Worm (Caenorhabditis elegans) whole organism, midembryonic: Measurements from ENCODE around the gene F40A3.2.
A peak's percentile ranks its signal among the peaks of the same experiment; 100 is the strongest.

Experiments
- T22C8.4 ChIP-seq: fragments of 200-800 bp; sonication (Bioruptor generic); IDR thresholded peaks from 2 replicates; pipeline ENCODE4 v1.3.6; 2022; ENCODE audit warnings: missing genetic modification characterization, missing compliant biosample characterization
- cog-1 ChIP-seq: sonication (generic microtip); optimal IDR thresholded peaks from 2 replicates; lab custom pipeline; 2016; ENCODE audit warnings: missing genetic modification characterization, missing compliant biosample characterization
- flt-1 ChIP-seq: fragments of 200-800 bp; sonication (Bioruptor generic); IDR thresholded peaks from 2 replicates; pipeline ENCODE4 v1.3.6; 2022; ENCODE audit warnings: missing genetic modification characterization, missing compliant biosample characterization
- klf-2 ChIP-seq: fragments of 200-800 bp; sonication (Bioruptor generic); conservative IDR thresholded peaks from 2 replicates; pipeline ENCODE4 v1.3.6; 2022; ENCODE audit warnings: missing genetic modification reagents, missing genetic modification characterization, missing compliant biosample characterization
- med-1 ChIP-seq: sonication (generic microtip); optimal IDR thresholded peaks from 2 replicates; lab custom pipeline; 2017; ENCODE audit warnings: missing genetic modification characterization, mild to moderate bottlenecking, missing compliant biosample characterization, antibody characterized with exemption, missing genetic modification reagents; ENCODE audit not compliant: insufficient read depth
- ref-1 ChIP-seq: fragments of 200-800 bp; sonication (Bioruptor generic); conservative IDR thresholded peaks from 2 replicates; pipeline ENCODE4 v1.3.6; 2022; ENCODE audit warnings: missing genetic modification reagents, missing genetic modification characterization, missing compliant biosample characterization
- tab-1 ChIP-seq: fragments of 200-800 bp; sonication (Bioruptor generic); IDR thresholded peaks from 2 replicates; pipeline ENCODE4 v1.3.6; 2022; ENCODE audit warnings: missing genetic modification characterization, missing compliant biosample characterization
- ztf-23 ChIP-seq: fragments of 200-800 bp; sonication (Bioruptor generic); IDR thresholded peaks from 2 replicates; pipeline ENCODE4 v1.3.6; 2022; ENCODE audit warnings: missing genetic modification reagents, missing genetic modification characterization, missing compliant biosample characterization
- ztf-29 ChIP-seq: fragments of 200-800 bp; sonication (Bioruptor generic); IDR thresholded peaks from 2 replicates; pipeline ENCODE4 v1.3.6; 2022; ENCODE audit warnings: missing genetic modification reagents, missing genetic modification characterization, missing compliant biosample characterization

The F40A3.2 gene

DNA sequence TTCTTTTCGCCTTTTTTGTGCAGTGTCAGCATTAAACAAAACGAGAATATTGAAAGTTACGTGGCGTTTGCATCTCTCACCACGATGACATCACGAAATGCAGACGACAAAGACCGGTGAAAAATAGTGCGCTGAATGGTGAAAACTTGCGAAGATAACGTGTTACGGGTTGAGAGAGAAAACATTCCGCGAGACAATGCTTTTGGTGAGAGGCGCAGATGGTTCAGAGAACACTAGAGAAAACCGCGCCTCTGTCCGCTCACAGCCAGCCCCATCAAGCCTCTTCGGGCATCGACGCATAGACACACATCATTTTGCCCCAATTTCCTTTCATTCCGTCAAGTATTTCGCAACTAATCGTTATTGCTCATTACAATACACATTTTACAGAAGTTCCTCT is 24.1 kb upstream of the F40A3.2 start, which contains the start of the genes C37C3.9 and C37C3.18:
C37C3.9 (minus strand) TSS at position 98 of the 400 bp plus-strand sequence.
C37C3.18 (plus strand) TSS at position 391 of the 400 bp plus-strand sequence.
- TF ChIP-seq tab-1 (GFP tag; lab: Robert Waterston, UW) (0 out of 2 replicates have a peak, but pooled peaks have one; percentile 42), T22C8.4 (GFP tag; lab: Robert Waterston, UW) (no peak), cog-1 (tag; lab: Kevin White, UChicago) (peak; percentile 30), ztf-29 (GFP tag; lab: Robert Waterston, UW) (no peak), flt-1 (0 out of 2 replicates have a peak, but pooled peaks have one; percentile 49), ztf-23 (no peak), klf-2 (GFP tag; lab: Robert Waterston, UW) (no peak), ref-1 (no peak), med-1 (no peak)

DNA sequence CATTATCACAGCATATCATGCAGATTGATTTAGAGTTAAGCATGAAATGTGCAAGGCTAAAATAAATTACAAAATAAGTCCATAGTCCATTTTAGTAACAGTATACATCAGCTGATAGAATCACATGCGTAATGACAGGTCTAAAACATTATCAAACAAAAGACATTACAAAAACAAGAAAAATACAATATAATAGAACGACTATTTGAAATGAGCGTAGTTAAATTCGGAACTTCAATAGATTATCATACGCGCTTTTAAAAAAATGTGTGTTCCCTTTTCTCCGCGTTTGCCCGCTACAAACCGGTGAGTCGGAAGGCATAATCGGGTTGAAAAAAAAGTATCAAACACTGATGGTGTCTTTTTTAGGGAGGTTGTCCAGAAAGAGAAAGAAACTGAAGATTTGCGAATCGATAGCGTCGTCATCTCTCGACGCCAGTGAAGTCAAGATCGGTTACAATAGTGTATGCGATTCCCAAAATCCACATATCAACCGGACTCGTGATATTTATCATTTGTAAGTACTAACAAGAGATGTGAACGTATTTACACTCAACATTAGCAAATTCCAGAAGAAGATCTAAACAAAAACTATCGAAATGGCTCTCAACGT is 23.2 kb upstream of the F40A3.2 start, which contains the start of gene C37C3.2:
C37C3.2 (plus strand) TSS at position 563 of the 613 bp plus-strand sequence.
- TF ChIP-seq med-1 (no peak), tab-1 (GFP tag; lab: Robert Waterston, UW) (no peak), ref-1 (no peak), ztf-29 (GFP tag; lab: Robert Waterston, UW) (no peak), klf-2 (GFP tag; lab: Robert Waterston, UW) (no peak), cog-1 (tag; lab: Kevin White, UChicago) (no peak), T22C8.4 (GFP tag; lab: Robert Waterston, UW) (no peak), flt-1 (no peak), ztf-23 (no peak)

DNA sequence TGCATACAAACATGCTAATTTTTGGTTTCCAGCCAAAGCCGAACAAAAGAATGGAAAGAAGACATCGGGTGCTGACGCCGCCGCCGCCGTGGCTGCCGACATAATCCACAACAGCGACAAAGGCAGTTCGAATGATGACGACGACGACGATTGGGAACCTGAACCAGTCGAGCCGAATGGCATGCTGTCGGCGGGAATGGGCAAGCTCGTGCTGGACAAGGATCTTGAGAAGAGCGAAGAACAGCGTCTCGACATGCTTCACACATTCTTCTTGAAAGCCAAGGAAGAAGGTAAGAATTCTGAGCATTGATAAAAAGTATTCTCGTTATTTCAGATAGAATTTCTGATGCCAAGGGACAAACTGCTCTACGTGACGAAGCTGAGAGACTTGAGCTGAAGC is 22.1 kb upstream of the F40A3.2 start:
- TF ChIP-seq ref-1 = no peak
- no peak for TF ChIP-seq ztf-23
- TF ChIP-seq ztf-29 (GFP tag; lab: Robert Waterston, UW) = no peak
- TF ChIP-seq T22C8.4 (GFP tag; lab: Robert Waterston, UW) = no peak
- no peak for TF ChIP-seq klf-2 (GFP tag; lab: Robert Waterston, UW)
- TF ChIP-seq med-1 = no peak
- no peak for TF ChIP-seq tab-1 (GFP tag; lab: Robert Waterston, UW)
- no peak for TF ChIP-seq flt-1
- TF ChIP-seq cog-1 (tag; lab: Kevin White, UChicago) = no peak

DNA sequence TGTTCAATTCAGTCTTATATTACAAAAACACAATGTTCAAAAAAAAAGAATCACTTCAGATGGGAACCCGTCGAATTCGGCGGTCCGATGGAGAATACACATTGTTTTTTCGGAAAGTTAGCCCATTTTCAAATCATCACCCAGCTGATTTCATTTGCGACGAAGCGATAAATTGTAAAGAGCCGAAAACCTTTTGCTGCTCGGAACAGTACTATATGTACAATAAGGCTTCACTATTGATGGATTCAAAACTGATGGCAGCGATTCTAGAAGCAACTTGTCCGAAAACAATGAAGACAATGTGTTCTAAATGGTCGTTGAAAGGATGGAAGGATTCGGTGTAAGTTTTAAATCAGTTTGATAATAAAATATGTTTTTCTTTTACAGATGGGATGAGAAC is 20.8 kb upstream of the F40A3.2 start, which contains the start of gene C37C3.1:
C37C3.1 (plus strand) TSS at position 33 of the 400 bp plus-strand sequence.
- TF ChIP-seq ztf-23 = no peak
- TF ChIP-seq flt-1 = no peak
- no peak for TF ChIP-seq ztf-29 (GFP tag; lab: Robert Waterston, UW)
- no peak for TF ChIP-seq tab-1 (GFP tag; lab: Robert Waterston, UW)
- no peak for TF ChIP-seq ref-1
- TF ChIP-seq klf-2 (GFP tag; lab: Robert Waterston, UW) = no peak
- no peak for TF ChIP-seq med-1
- no peak for TF ChIP-seq cog-1 (tag; lab: Kevin White, UChicago)
- TF ChIP-seq T22C8.4 (GFP tag; lab: Robert Waterston, UW) = no peak

DNA sequence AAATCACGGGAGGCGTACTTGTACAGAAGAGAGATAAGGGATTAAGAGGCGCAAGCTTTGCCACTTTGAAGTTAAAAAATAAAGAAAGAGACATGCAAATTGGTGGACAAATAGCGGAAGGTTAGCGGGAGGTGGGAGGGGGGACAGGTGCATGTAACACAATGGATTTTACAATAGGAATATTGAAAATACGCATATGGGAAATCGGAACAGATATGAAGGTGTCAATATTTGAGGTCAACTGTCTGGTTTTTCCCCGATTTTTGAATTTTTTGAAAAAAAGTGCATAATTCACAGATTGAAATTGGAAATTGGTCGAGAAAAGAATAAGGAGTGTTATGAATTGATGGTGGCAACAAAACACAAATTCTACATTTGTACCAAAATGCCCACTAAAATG is 16.9 kb upstream of the F40A3.2 start, which contains the start of gene C37C3.17:
C37C3.17 (minus strand) TSS at position 101 of the 400 bp plus-strand sequence.
- TF ChIP-seq ztf-23 = no peak
- TF ChIP-seq med-1 = no peak
- TF ChIP-seq flt-1 = no peak
- TF ChIP-seq ref-1 = no peak
- no peak for TF ChIP-seq T22C8.4 (GFP tag; lab: Robert Waterston, UW)
- no peak for TF ChIP-seq ztf-29 (GFP tag; lab: Robert Waterston, UW)
- TF ChIP-seq tab-1 (GFP tag; lab: Robert Waterston, UW) = no peak
- TF ChIP-seq klf-2 (GFP tag; lab: Robert Waterston, UW) = no peak
- no peak for TF ChIP-seq cog-1 (tag; lab: Kevin White, UChicago)

ce11 chrV:7863020-7863523 is 15.6 kb upstream of the F40A3.2 start, which contains the start of gene C37C3.10:
TSS of gene C37C3.10 (minus strand) at chrV:7863070.
- TF ChIP-seq klf-2 (GFP tag; lab: Robert Waterston, UW) = no peak
- no peak for TF ChIP-seq flt-1
- TF ChIP-seq cog-1 (tag; lab: Kevin White, UChicago) = no peak
- TF ChIP-seq T22C8.4 (GFP tag; lab: Robert Waterston, UW) = no peak
- TF ChIP-seq ref-1 = no peak
- no peak for TF ChIP-seq tab-1 (GFP tag; lab: Robert Waterston, UW)
- no peak for TF ChIP-seq med-1
- TF ChIP-seq ztf-29 (GFP tag; lab: Robert Waterston, UW) = no peak
- TF ChIP-seq ztf-23 = no peak

ce11 chrV:7864663-7865062 is 14.1 kb upstream of the F40A3.2 start, which contains the start of gene C37C3.11:
TSS of gene C37C3.11 (minus strand) at chrV:7864763.
- no peak for TF ChIP-seq ztf-23
- no peak for TF ChIP-seq klf-2 (GFP tag; lab: Robert Waterston, UW)
- no peak for TF ChIP-seq cog-1 (tag; lab: Kevin White, UChicago)
- TF ChIP-seq T22C8.4 (GFP tag; lab: Robert Waterston, UW) = no peak
- no peak for TF ChIP-seq tab-1 (GFP tag; lab: Robert Waterston, UW)
- TF ChIP-seq med-1 = no peak
- no peak for TF ChIP-seq ztf-29 (GFP tag; lab: Robert Waterston, UW)
- TF ChIP-seq flt-1 = no peak
- TF ChIP-seq ref-1 = no peak

DNA sequence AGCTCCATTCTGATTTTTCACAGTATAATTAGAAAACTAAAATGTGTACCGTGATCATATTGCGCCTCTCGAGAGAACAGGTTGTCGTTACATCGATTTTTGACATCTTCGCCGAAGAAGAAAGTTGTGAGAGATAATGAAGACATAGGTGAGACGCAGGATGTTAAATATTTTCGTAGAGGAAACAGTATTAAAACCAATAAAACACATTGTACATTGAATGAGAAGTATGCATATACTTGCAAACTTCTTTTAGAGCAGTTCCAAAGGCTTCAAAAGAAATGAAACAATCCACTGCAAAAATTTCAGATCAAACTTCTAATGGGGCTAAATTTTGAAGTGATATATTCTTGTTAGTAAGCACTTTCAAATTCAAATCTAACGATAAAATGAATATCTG is 8.0 kb upstream of the F40A3.2 start, which contains the start of gene nipi-4:
nipi-4 (minus strand) TSS at position 101 of the 400 bp plus-strand sequence.
- no peak for TF ChIP-seq med-1
- TF ChIP-seq klf-2 (GFP tag; lab: Robert Waterston, UW) = no peak
- TF ChIP-seq ref-1 = no peak
- TF ChIP-seq T22C8.4 (GFP tag; lab: Robert Waterston, UW) = no peak
- no peak for TF ChIP-seq ztf-29 (GFP tag; lab: Robert Waterston, UW)
- TF ChIP-seq tab-1 (GFP tag; lab: Robert Waterston, UW) = no peak
- TF ChIP-seq flt-1 = no peak
- no peak for TF ChIP-seq cog-1 (tag; lab: Kevin White, UChicago)
- TF ChIP-seq ztf-23 = no peak

- TF ChIP-seq ref-1 = no peak
- no peak for TF ChIP-seq T22C8.4 (GFP tag; lab: Robert Waterston, UW)
- no peak for TF ChIP-seq cog-1 (tag; lab: Kevin White, UChicago)
- TF ChIP-seq tab-1 (GFP tag; lab: Robert Waterston, UW) = no peak
- no peak for TF ChIP-seq ztf-23
- no peak for TF ChIP-seq flt-1
- no peak for TF ChIP-seq ztf-29 (GFP tag; lab: Robert Waterston, UW)
- no peak for TF ChIP-seq klf-2 (GFP tag; lab: Robert Waterston, UW)
- TF ChIP-seq med-1 = no peak
Observed at ce11 chrV:7872945-7873344, 5.8 kb upstream of the F40A3.2 start.
